Worm (Caenorhabditis elegans) whole organism, young adult: ENCODE results near the gene alx-1.

ENCODE experiments used
- F37B4.10 ChIP-seq: fragments of 200-800 bp; sonication (Bioruptor generic); IDR thresholded peaks from 2 replicates; pipeline ENCODE4 v1.3.6; 2022; ENCODE audit warnings: missing genetic modification characterization, missing compliant biosample characterization
- T07F8.4 ChIP-seq: sonication (generic microtip); optimal IDR thresholded peaks from 2 replicates; lab custom pipeline; 2016; ENCODE audit warnings: mild to moderate bottlenecking, missing genetic modification characterization, moderate library complexity, missing compliant biosample characterization
- dox-1 ChIP-seq: fragments of 200-800 bp; sonication (Bioruptor generic); IDR thresholded peaks from 2 replicates; pipeline ENCODE4 v1.3.6; 2022; ENCODE audit warnings: missing genetic modification reagents, missing genetic modification characterization, missing compliant biosample characterization
- pha-4 ChIP-seq: fragments of 150-350 bp; sonication (generic microtip); optimal IDR thresholded peaks from 2 replicates; lab custom pipeline; 2014; ENCODE audit warnings: missing biosample characterization, missing genetic modification reagents, missing genetic modification characterization
- snpc-3.4 ChIP-seq: sonication (generic microtip); optimal IDR thresholded peaks from 2 replicates; lab custom pipeline; 2017; ENCODE audit warnings: missing genetic modification characterization, mild to moderate bottlenecking, missing compliant biosample characterization, antibody characterized with exemption, moderate library complexity, missing genotype, missing genetic modification reagents

ce11 chrIII:9997890-9998289, 40.7 kb downstream of the alx-1 start, which contains the start of gene pqn-8:
- TF ChIP-seq T07F8.4 (no peak), snpc-3.4 (tag; lab: Kevin White, UChicago) (no peak), dox-1 (GFP tag; lab: Robert Waterston, UW) (no peak), pha-4 (tag; lab: Kevin White, UChicago) (no peak), F37B4.10 (GFP tag; lab: Robert Waterston, UW) (no peak)
